Worm (Caenorhabditis elegans) whole organism, mixed stage, embryonic: ENCODE results near the gene plpr-1.
A peak's percentile ranks its signal among the peaks of the same experiment; 100 is the strongest.

Experiments used
- bed-3 ChIP-seq: fragments of 200-800 bp; sonication (Bioruptor generic); optimal IDR thresholded peaks from 3 replicates; lab custom pipeline; 2018; ENCODE audit warnings: mild to moderate bottlenecking, missing genetic modification characterization, moderate library complexity, missing compliant biosample characterization
- blmp-1 ChIP-seq: fragments of 150-350 bp; optimal IDR thresholded peaks from 2 replicates; lab custom pipeline; 2014; ENCODE audit warnings: missing biosample characterization, missing genetic modification characterization
- ceh-39 ChIP-seq: fragments of 150-350 bp; optimal IDR thresholded peaks from 2 replicates; lab custom pipeline; 2014; ENCODE audit warnings: missing biosample characterization, missing genetic modification characterization
- ceh-43 ChIP-seq: fragments of 200-800 bp; sonication (Bioruptor generic); optimal IDR thresholded peaks from 2 replicates; lab custom pipeline; 2018; ENCODE audit warnings: mild to moderate bottlenecking, missing genetic modification characterization, moderate library complexity, missing compliant biosample characterization
- ceh-83 ChIP-seq: fragments of 200-800 bp; sonication (Bioruptor generic); optimal IDR thresholded peaks from 2 replicates; lab custom pipeline; 2018; ENCODE audit warnings: mild to moderate bottlenecking, missing genetic modification characterization, missing compliant biosample characterization
- ces-1 ChIP-seq: fragments of 150-350 bp; optimal IDR thresholded peaks from 2 replicates; lab custom pipeline; 2014; ENCODE audit warnings: missing biosample characterization, missing genetic modification reagents, missing genetic modification characterization
- cnd-1 ChIP-seq: fragments of 200-800 bp; sonication (Bioruptor generic); optimal IDR thresholded peaks from 2 replicates; lab custom pipeline; 2018; ENCODE audit warnings: mild to moderate bottlenecking, missing genetic modification characterization, missing compliant biosample characterization
- drap-1 ChIP-seq: fragments of 200-800 bp; sonication (Bioruptor generic); optimal IDR thresholded peaks from 3 replicates; lab custom pipeline; 2018; ENCODE audit warnings: mild to moderate bottlenecking, missing genetic modification characterization, missing compliant biosample characterization
- elt-3 ChIP-seq: fragments of 150-350 bp; optimal IDR thresholded peaks from 2 replicates; lab custom pipeline; 2014; ENCODE audit warnings: missing biosample characterization, missing genetic modification characterization
- flh-1 ChIP-seq: fragments of 200-800 bp; sonication (Bioruptor generic); optimal IDR thresholded peaks from 2 replicates; lab custom pipeline; 2018; ENCODE audit warnings: mild to moderate bottlenecking, missing genetic modification characterization, moderate library complexity, missing compliant biosample characterization
- ham-2 ChIP-seq: fragments of 200-800 bp; sonication (Bioruptor generic); optimal IDR thresholded peaks from 2 replicates; lab custom pipeline; 2018; ENCODE audit warnings: mild to moderate bottlenecking, missing genetic modification characterization, missing compliant biosample characterization
- hlh-1 ChIP-seq: fragments of 150-350 bp; optimal IDR thresholded peaks from 2 replicates; lab custom pipeline; 2014; ENCODE audit warnings: missing biosample characterization, missing genetic modification reagents, missing genetic modification characterization
- lin-13 ChIP-seq: fragments of 150-350 bp; optimal IDR thresholded peaks from 2 replicates; lab custom pipeline; 2014; ENCODE audit warnings: missing biosample characterization, missing genetic modification characterization
- lin-32 ChIP-seq: fragments of 200-800 bp; sonication (Bioruptor generic); optimal IDR thresholded peaks from 2 replicates; lab custom pipeline; 2018; ENCODE audit warnings: mild to moderate bottlenecking, missing genetic modification characterization, missing compliant biosample characterization
- lsy-2 ChIP-seq: fragments of 150-350 bp; optimal IDR thresholded peaks from 2 replicates; lab custom pipeline; 2014; ENCODE audit warnings: missing biosample characterization, missing genetic modification characterization
- mab-5 ChIP-seq: fragments of 150-350 bp; optimal IDR thresholded peaks from 2 replicates; lab custom pipeline; 2014; ENCODE audit warnings: missing biosample characterization, missing genetic modification characterization
- mep-1 ChIP-seq: fragments of 150-350 bp; optimal IDR thresholded peaks from 2 replicates; lab custom pipeline; 2017; ENCODE audit warnings: missing biosample characterization, missing genetic modification reagents, missing genetic modification characterization, inconsistent platforms
- mls-2 ChIP-seq: sonication (generic microtip); optimal IDR thresholded peaks from 2 replicates; lab custom pipeline; 2016; ENCODE audit warnings: mild to moderate bottlenecking, missing genetic modification characterization, moderate library complexity, missing compliant biosample characterization
- nhr-12 ChIP-seq: fragments of 150-350 bp; optimal IDR thresholded peaks from 2 replicates; lab custom pipeline; 2014; ENCODE audit warnings: missing biosample characterization, missing genetic modification characterization
- nhr-2 ChIP-seq: fragments of 150-350 bp; optimal IDR thresholded peaks from 2 replicates; lab custom pipeline; 2014; ENCODE audit warnings: missing biosample characterization, missing genetic modification characterization
- nhr-237 ChIP-seq: fragments of 150-350 bp; optimal IDR thresholded peaks from 2 replicates; lab custom pipeline; 2014; ENCODE audit warnings: missing biosample characterization, missing genetic modification characterization
- nhr-28 ChIP-seq: fragments of 150-350 bp; optimal IDR thresholded peaks from 2 replicates; lab custom pipeline; 2014; ENCODE audit warnings: missing biosample characterization, missing genetic modification characterization
- nhr-76 ChIP-seq: sonication (generic microtip); optimal IDR thresholded peaks from 2 replicates; lab custom pipeline; 2017; ENCODE audit warnings: missing biosample characterization, missing genetic modification characterization
- pha-4 ChIP-seq: fragments of 150-350 bp; optimal IDR thresholded peaks from 2 replicates; lab custom pipeline; 2018; ENCODE audit warnings: missing biosample characterization, missing genetic modification reagents, missing genetic modification characterization
- sem-2 ChIP-seq: fragments of 200-800 bp; sonication (Bioruptor generic); optimal IDR thresholded peaks from 2 replicates; lab custom pipeline; 2018; ENCODE audit warnings: mild to moderate bottlenecking, missing genetic modification characterization, missing compliant biosample characterization
- snpc-4 ChIP-seq: fragments of 150-350 bp; optimal IDR thresholded peaks from 2 replicates; lab custom pipeline; 2014; ENCODE audit warnings: missing biosample characterization, missing genetic modification characterization
- sptf-1 ChIP-seq: sonication (generic microtip); optimal IDR thresholded peaks from 2 replicates; lab custom pipeline; 2017; ENCODE audit warnings: mild to moderate bottlenecking, missing genetic modification characterization, moderate library complexity, missing compliant biosample characterization
- tbx-8 ChIP-seq: fragments of 200-800 bp; sonication (Bioruptor generic); optimal IDR thresholded peaks from 2 replicates; lab custom pipeline; 2018; ENCODE audit warnings: mild to moderate bottlenecking, missing genetic modification characterization, moderate library complexity, missing compliant biosample characterization
- unc-120 ChIP-seq: sonication (generic microtip); optimal IDR thresholded peaks from 2 replicates; lab custom pipeline; 2017; ENCODE audit warnings: missing genetic modification characterization, missing compliant biosample characterization; ENCODE audit not compliant: poor library complexity, severe bottlenecking
- unc-39 ChIP-seq: fragments of 150-350 bp; optimal IDR thresholded peaks from 2 replicates; lab custom pipeline; 2014; ENCODE audit warnings: missing biosample characterization, missing genetic modification characterization
- unc-62 ChIP-seq: fragments of 150-350 bp; optimal IDR thresholded peaks from 2 replicates; lab custom pipeline; 2014; ENCODE audit warnings: missing biosample characterization, missing genetic modification reagents, missing genetic modification characterization
- zip-8 ChIP-seq: fragments of 150-350 bp; optimal IDR thresholded peaks from 2 replicates; lab custom pipeline; 2014; ENCODE audit warnings: missing biosample characterization, missing genetic modification characterization
- ztf-11 ChIP-seq: fragments of 150-350 bp; optimal IDR thresholded peaks from 2 replicates; lab custom pipeline; 2014; ENCODE audit warnings: missing biosample characterization, missing genetic modification characterization

Gene plpr-1

DNA sequence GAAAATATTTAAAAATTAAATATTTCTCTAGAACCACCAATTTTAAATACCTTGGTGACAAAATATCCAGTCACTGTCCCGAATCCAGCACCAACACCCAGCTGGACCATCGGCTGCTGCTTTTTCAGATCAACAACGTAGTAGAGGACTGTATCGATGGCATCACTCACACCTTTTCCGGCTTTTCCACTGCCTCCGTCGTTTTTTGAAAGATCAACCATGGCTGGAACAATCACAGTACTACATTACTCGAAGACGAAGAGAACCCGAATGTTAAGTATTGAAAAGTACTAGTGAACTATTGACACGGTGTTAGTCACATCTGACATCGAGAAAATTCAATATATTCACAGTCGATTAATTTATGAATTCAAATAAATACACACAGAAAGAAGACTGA lies 15.0 kb downstream of the plpr-1 start, which contains the start of gene fndc-1:
Gene fndc-1 (minus strand): TSS at position 227 of the 400 bp plus-strand sequence.
- TF ChIP-seq mep-1 (tag; lab: Kevin White, UChicago) (no peak), sptf-1 (no peak), pha-4 (no peak), lin-13 (tag; lab: Kevin White, UChicago) (no peak), ztf-11 (tag; lab: Kevin White, UChicago) (no peak), ceh-39 (tag; lab: Kevin White, UChicago) (no peak), tbx-8 (GFP tag; lab: Kevin White, UChicago) (no peak), zip-8 (tag; lab: Kevin White, UChicago) (no peak), flh-1 (GFP tag; lab: Kevin White, UChicago) (no peak), ceh-43 (GFP tag; lab: Kevin White, UChicago) (no peak), unc-62 (GFP tag; lab: Kevin White, UChicago) (no peak), nhr-76 (tag; lab: Kevin White, UChicago) (no peak), nhr-12 (no peak), snpc-4 (tag; lab: Kevin White, UChicago) (no peak), sem-2 (GFP tag; lab: Kevin White, UChicago) (no peak), bed-3 (GFP tag; lab: Kevin White, UChicago) (no peak), ces-1 (GFP tag; lab: Kevin White, UChicago) (no peak), mab-5 (no peak), ceh-83 (no peak)

DNA sequence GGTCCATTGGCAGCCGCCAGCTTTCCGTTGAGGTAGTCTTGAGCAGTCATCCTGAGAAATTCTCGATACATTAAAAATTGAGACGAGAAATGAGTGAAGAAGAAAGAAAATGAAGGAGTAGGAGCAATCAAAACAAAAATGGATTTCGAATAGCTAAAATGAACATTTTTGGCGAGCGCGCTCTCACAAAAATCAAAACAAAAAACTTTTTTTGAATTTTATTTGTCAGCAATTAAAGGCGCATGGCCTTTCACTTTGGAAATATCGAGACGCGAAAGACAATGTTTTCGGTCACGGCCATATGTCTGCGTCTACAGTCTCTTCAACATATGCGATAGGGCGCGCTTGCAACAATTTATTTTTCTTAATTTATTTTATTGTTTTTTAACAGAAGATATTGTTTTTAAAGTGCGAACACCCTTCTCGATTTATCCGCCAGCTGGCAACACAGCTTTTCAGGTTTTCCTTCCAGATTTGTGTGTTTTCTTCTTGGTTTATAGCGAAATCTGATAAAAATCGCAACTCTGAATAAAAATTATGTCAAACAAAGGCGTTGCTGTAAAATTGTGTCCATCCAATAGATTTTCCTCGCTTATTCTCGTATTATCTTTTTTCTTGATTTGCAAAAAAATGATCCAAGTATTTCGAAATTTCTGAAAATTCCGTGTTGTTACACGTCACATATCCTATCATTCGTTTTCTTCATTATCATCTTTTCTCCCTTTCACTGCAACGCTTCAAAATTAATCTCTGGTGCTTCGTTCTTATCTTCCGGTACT lies 17.0 kb downstream of the plpr-1 start, which contains the start of the genes rpn-9 and T06D8.9:
Gene rpn-9 (minus strand): TSS at position 51 of the 779 bp plus-strand sequence.
Gene T06D8.9 (plus strand): TSS at position 729 of the 779 bp plus-strand sequence.
- TF ChIP-seq drap-1 (peak; percentile 24), unc-120 (tag; lab: Kevin White, UChicago) (peak; percentile 55), mep-1 (tag; lab: Kevin White, UChicago) (peak; percentile 92), ceh-83 (no peak), nhr-237 (tag; lab: Kevin White, UChicago) (peak; percentile 91), blmp-1 (tag; lab: Kevin White, UChicago) (peak; percentile 26), lin-13 (tag; lab: Kevin White, UChicago) (peak; percentile 69), hlh-1 (tag; lab: Kevin White, UChicago) (peak; percentile 62), nhr-12 (no peak), bed-3 (GFP tag; lab: Kevin White, UChicago) (no peak), unc-39 (tag; lab: Kevin White, UChicago) (no peak), mls-2 (peak; percentile 39), unc-62 (GFP tag; lab: Kevin White, UChicago) (peak; percentile 59), pha-4 (peak; percentile 68), lsy-2 (tag; lab: Kevin White, UChicago) (peak; percentile 83)

DNA sequence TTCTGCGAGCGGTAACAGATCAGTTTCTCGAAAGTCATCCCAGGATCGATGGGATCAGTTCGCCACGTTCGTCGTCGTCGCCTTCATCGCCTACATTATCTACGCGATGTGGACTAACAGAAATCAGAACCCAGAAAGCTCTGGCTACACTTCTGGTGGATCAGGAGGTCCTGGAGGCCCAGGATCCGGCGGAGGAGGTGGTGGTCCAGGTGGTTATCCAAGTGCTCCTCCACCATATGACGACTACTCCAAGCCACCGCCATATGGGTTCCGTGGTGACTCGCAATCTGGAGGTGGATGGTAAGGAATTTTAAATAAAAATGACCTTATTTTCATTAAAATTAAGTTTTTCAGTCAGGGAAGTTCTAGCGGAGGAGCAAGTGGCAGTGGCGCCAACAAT lies 18.1 kb downstream of the plpr-1 start:
- TF ChIP-seq unc-62 (GFP tag; lab: Kevin White, UChicago) (no peak), blmp-1 (tag; lab: Kevin White, UChicago) (no peak), hlh-1 (tag; lab: Kevin White, UChicago) (no peak), ceh-43 (GFP tag; lab: Kevin White, UChicago) (no peak), flh-1 (GFP tag; lab: Kevin White, UChicago) (no peak), nhr-12 (no peak)
- TF ChIP-seq, all 35 proteins: peak for 0

DNA sequence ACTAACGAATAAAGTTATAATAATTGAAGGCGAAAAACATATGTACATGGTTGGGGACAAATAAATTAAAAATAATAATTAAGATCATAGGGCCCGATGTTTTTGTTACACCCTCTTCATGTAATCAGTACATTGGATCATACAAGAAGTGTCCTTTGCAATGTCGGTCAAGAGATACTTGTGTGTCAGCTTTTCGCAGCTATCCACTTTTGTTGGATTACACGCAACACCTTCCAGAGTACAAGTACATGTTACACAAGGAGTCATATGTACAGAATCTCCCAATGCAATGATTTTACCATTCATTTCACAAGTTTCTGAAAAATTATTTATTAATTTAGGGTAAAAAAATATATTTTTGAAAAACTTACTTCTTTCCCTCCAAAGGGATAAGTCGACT lies 18.9 kb downstream of the plpr-1 start:
- TF ChIP-seq ceh-83 (no peak), ces-1 (GFP tag; lab: Kevin White, UChicago) (no peak), cnd-1 (no peak), snpc-4 (tag; lab: Kevin White, UChicago) (no peak), elt-3 (no peak), zip-8 (tag; lab: Kevin White, UChicago) (no peak), flh-1 (GFP tag; lab: Kevin White, UChicago) (no peak), pha-4 (no peak)

DNA sequence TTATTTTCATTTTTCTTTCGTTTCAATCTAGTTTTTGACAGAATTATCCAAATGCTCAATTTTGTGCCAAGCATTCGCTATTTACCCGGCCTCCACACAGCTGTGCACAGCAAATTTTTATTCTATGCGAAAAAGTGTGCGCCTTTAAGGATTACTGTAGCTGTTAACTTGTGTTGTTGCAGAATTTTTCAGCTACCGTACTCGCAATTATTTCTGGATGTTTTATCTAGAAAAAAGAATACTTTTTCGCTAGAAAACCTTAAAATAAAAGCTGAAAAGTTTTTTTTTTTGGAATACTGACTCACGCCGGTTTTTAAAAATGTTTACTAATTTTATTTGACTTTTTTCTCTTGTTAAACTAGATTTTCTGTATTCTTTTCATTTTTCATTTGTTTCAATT lies 19.4 kb downstream of the plpr-1 start:
- TF ChIP-seq unc-120 (tag; lab: Kevin White, UChicago) (no peak), unc-62 (GFP tag; lab: Kevin White, UChicago) (no peak), nhr-237 (tag; lab: Kevin White, UChicago) (no peak), unc-39 (tag; lab: Kevin White, UChicago) (no peak), ceh-83 (no peak), zip-8 (tag; lab: Kevin White, UChicago) (no peak), blmp-1 (tag; lab: Kevin White, UChicago) (no peak), mab-5 (no peak), nhr-2 (tag; lab: Kevin White, UChicago) (no peak), nhr-28 (no peak), ham-2 (GFP tag; lab: Kevin White, UChicago) (no peak), lin-13 (tag; lab: Kevin White, UChicago) (no peak), pha-4 (no peak), mep-1 (tag; lab: Kevin White, UChicago) (no peak), cnd-1 (no peak), lin-32 (GFP tag; lab: Kevin White, UChicago) (no peak), sem-2 (GFP tag; lab: Kevin White, UChicago) (no peak), elt-3 (no peak), ceh-39 (tag; lab: Kevin White, UChicago) (no peak), tbx-8 (GFP tag; lab: Kevin White, UChicago) (no peak)
